Worm (Caenorhabditis elegans): ENCODE results near the gene set-30.

Gene set-30

DNA sequence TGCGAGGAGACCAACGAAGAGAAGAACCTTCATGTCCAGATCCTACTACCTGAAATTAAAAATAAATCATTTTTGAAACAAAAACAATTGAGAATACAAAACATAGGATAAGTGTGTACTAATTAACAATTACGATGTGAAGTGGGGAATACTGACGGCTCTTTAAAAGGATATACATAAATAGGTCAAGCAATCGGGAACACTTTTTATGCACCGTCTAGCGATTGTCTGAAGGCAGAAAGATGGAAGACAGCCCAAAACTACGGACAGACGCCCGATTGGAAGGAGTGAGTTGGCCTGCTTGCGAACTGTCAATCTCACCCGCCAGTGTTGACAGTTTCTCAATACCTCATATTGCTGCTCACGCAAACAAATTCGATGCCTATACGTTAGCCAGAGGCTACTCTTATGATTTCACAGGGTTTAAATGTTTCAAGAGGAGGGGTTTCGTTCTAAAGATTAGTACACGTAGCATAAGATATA, 28.2 kb upstream of the set-30 start, which contains the start of gene calu-1:
Gene calu-1, minus strand, starts transcription at position 51 of the 483 bp plus-strand sequence.
- TF ChIP-seq nhr-23 (tag; optimal IDR thresholded peaks at IDR 0.05) = peak; percentile 15
- TF ChIP-seq unc-62 (GFP tag; optimal IDR thresholded peaks at IDR 0.05) = no peak
- no peak for TF ChIP-seq nhr-237 (tag; optimal IDR thresholded peaks at IDR 0.05)
- no peak for TF ChIP-seq ceh-82 (tag; optimal IDR thresholded peaks at IDR 0.05)
- TF ChIP-seq fkh-2 (tag; optimal IDR thresholded peaks at IDR 0.05) = no peak
- TF ChIP-seq pha-4 (tag; optimal IDR thresholded peaks at IDR 0.05) = peak; percentile 10
- TF ChIP-seq ceh-16 (tag; optimal IDR thresholded peaks at IDR 0.05) = no peak
- TF ChIP-seq lin-39 (tag; optimal IDR thresholded peaks at IDR 0.05) = no peak
- TF ChIP-seq elt-1 (tag; optimal IDR thresholded peaks at IDR 0.05) = no peak
- no peak for TF ChIP-seq nhr-67 (tag; optimal IDR thresholded peaks at IDR 0.05)
- TF ChIP-seq egl-5 (tag; optimal IDR thresholded peaks at IDR 0.05) = no peak
- TF ChIP-seq aly-2 (tag; optimal IDR thresholded peaks at IDR 0.05) = no peak
- no peak for TF ChIP-seq mml-1 (tag; optimal IDR thresholded peaks at IDR 0.05)

DNA sequence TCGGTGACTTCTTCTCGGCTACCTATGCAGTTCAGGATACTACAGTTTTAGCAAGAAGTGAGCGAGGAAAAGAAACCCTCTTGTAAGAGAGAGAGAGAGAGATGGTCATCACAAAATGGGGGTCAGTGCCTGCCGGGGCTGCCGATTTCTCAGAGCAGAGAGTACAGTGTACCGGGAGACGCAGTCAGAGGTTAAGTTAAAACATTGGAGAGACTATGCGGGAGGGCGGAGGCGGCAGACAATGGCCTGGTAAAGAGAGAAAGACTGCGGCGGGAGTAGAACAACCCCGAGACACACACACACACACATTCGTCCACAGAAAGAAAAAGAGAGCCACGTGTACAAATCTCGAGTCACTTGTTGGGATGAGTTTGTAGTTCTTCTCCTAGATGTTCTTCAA, 27.6 kb upstream of the set-30 start:
- TF ChIP-seq lsy-12 (tag; optimal IDR thresholded peaks at IDR 0.05) (no peak), nfya-1 (tag; optimal IDR thresholded peaks at IDR 0.05; ENCODE audit: insufficient read depth) (peak; percentile 36), nhr-76 (tag; optimal IDR thresholded peaks at IDR 0.05) (no peak), mml-1 (tag; optimal IDR thresholded peaks at IDR 0.05) (no peak), lin-39 (tag; optimal IDR thresholded peaks at IDR 0.05) (peak; percentile 67), jun-1 (tag; optimal IDR thresholded peaks at IDR 0.05) (peak; percentile 18), ama-1 (optimal IDR thresholded peaks at IDR 0.05) (peak; percentile 52), nhr-43 (tag; optimal IDR thresholded peaks at IDR 0.05; ENCODE audit: poor library complexity, severe bottlenecking) (peak; percentile 47), nhr-23 (tag; optimal IDR thresholded peaks at IDR 0.05) (peak; percentile 52), hmg-11 (tag; optimal IDR thresholded peaks at IDR 0.05) (peak; percentile 50), nhr-77 (tag; optimal IDR thresholded peaks at IDR 0.05) (no peak), pha-4 (tag; optimal IDR thresholded peaks at IDR 0.05) (peak; percentile 42), nhr-25 (tag; optimal IDR thresholded peaks at IDR 0.05) (peak; percentile 21)

DNA sequence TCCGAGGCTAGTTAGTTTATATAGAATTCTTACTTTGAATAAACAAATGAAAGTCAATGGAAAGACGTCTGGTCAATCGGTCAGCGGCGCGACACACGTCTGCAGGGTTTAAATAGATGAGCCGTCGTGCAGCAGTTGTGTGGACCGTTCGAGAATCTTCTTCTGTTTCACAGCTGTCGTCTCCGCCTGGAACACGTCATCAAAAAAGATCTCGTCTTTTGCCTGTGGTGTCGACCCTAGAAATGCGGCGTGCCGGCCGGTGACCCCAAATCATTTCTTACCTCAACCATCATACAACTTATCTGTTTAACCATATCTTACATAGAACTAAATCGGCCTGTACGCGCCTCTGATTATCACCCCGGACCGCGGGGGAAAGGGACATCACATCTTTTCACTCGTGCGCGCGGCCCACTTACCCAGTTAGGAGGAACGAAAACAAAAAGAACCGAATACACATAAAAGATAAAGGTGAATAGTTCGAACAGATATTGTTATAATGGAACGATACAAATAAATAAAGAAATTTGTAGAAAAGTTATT, 27.0 kb upstream of the set-30 start:
- TF ChIP-seq aly-2 (tag; optimal IDR thresholded peaks at IDR 0.05) (no peak), ama-1 (optimal IDR thresholded peaks at IDR 0.05) (no peak), ZK546.5 (tag; optimal IDR thresholded peaks at IDR 0.05) (no peak), fos-1 (tag; optimal IDR thresholded peaks at IDR 0.05) (no peak), nhr-25 (tag; optimal IDR thresholded peaks at IDR 0.05) (peak; percentile 4), nhr-28 (tag; optimal IDR thresholded peaks at IDR 0.05) (no peak), snpc-4 (tag; optimal IDR thresholded peaks at IDR 0.05) (no peak), skn-1 (tag; optimal IDR thresholded peaks at IDR 0.05) (no peak), lsy-12 (tag; optimal IDR thresholded peaks at IDR 0.05) (no peak), lin-39 (tag; optimal IDR thresholded peaks at IDR 0.05) (peak; percentile 30), unc-62 (GFP tag; optimal IDR thresholded peaks at IDR 0.05) (no peak), elt-2 (tag; optimal IDR thresholded peaks at IDR 0.05) (no peak), nhr-12 (tag; optimal IDR thresholded peaks at IDR 0.05) (no peak), pha-4 (tag; optimal IDR thresholded peaks at IDR 0.05) (no peak), unc-39 (tag; optimal IDR thresholded peaks at IDR 0.05) (no peak), ceh-16 (tag; optimal IDR thresholded peaks at IDR 0.05) (no peak), nhr-77 (tag; optimal IDR thresholded peaks at IDR 0.05) (no peak), mdl-1 (tag; optimal IDR thresholded peaks at IDR 0.05) (no peak), fkh-10 (GFP tag; optimal IDR thresholded peaks at IDR 0.05) (no peak), fkh-2 (tag; optimal IDR thresholded peaks at IDR 0.05) (no peak), nhr-23 (tag; optimal IDR thresholded peaks at IDR 0.05) (peak; percentile 87), hmg-11 (tag; optimal IDR thresholded peaks at IDR 0.05) (no peak), zag-1 (tag; optimal IDR thresholded peaks at IDR 0.05) (no peak), egl-5 (tag; optimal IDR thresholded peaks at IDR 0.05) (no peak), ceh-28 (tag; optimal IDR thresholded peaks at IDR 0.05) (no peak), egl-27 (tag; optimal IDR thresholded peaks at IDR 0.05) (no peak), nhr-237 (tag; optimal IDR thresholded peaks at IDR 0.05) (no peak), nhr-67 (tag; optimal IDR thresholded peaks at IDR 0.05) (no peak), ceh-82 (tag; optimal IDR thresholded peaks at IDR 0.05) (no peak), tbx-2 (tag; optimal IDR thresholded peaks at IDR 0.05) (no peak), nhr-43 (tag; optimal IDR thresholded peaks at IDR 0.05; ENCODE audit: poor library complexity, severe bottlenecking) (peak; percentile 18), sea-2 (GFP tag; optimal IDR thresholded peaks at IDR 0.05) (no peak), elt-3 (tag; optimal IDR thresholded peaks at IDR 0.05) (peak in 1 of 3 experiments; percentile 3), elt-1 (tag; optimal IDR thresholded peaks at IDR 0.05) (no peak), ceh-9 (tag; optimal IDR thresholded peaks at IDR 0.05) (no peak), mml-1 (tag; optimal IDR thresholded peaks at IDR 0.05) (no peak), ztf-4 (tag; optimal IDR thresholded peaks at IDR 0.05) (no peak), R02D3.7 (tag; optimal IDR thresholded peaks at IDR 0.05) (no peak), nhr-11 (tag; optimal IDR thresholded peaks at IDR 0.05) (no peak), lin-15B (tag; optimal IDR thresholded peaks at IDR 0.05) (no peak), jun-1 (tag; optimal IDR thresholded peaks at IDR 0.05) (no peak), pqm-1 (tag; optimal IDR thresholded peaks at IDR 0.05) (no peak), nfya-1 (tag; optimal IDR thresholded peaks at IDR 0.05; ENCODE audit: insufficient read depth) (no peak), daf-12 (tag; optimal IDR thresholded peaks at IDR 0.05) (no peak)
